Fruit fly (Drosophila melanogaster) Kc167 (cell line): ENCODE data around the gene CG7453.

Experiments
- Myc ChIP-seq: fragments of >200 bp; optimal IDR thresholded peaks from 2 replicates; lab custom pipeline; 2017; ENCODE audit warnings: missing external identifiers
- Sin3A ChIP-seq: fragments of >200 bp; optimal IDR thresholded peaks from 2 replicates; lab custom pipeline; 2018; ENCODE audit warnings: missing external identifiers
- h ChIP-seq: fragments of >200 bp; optimal IDR thresholded peaks from 3 replicates; lab custom pipeline; 2018; ENCODE audit warnings: missing external identifiers
- psq ChIP-seq: fragments of >200 bp; optimal IDR thresholded peaks from 2 replicates; lab custom pipeline; 2017; ENCODE audit warnings: missing external identifiers
- ttk ChIP-seq: sonication (Bioruptor generic); optimal IDR thresholded peaks from 2 replicates; lab custom pipeline; 2017; ENCODE audit warnings: missing external identifiers

dm6 chrX:19215215-19215614, 35.2 kb downstream of the CG7453 start, which contains the start of gene Muc18B:
- no peak for TF ChIP-seq Sin3A (lab: Kevin White, UChicago)
- TF ChIP-seq Myc (lab: Kevin White, UChicago), result no peak
- no peak for TF ChIP-seq psq (lab: Kevin White, UChicago)
- TF ChIP-seq h, result no peak
- no peak for TF ChIP-seq ttk (lab: Kevin White, UChicago)
